Worm (Caenorhabditis elegans) whole organism, L4/young adult: ENCODE measurements around the gene srh-44.

Experiments
- W03F9.2 ChIP-seq: fragments of 150-350 bp; optimal IDR thresholded peaks from 2 replicates; lab custom pipeline; 2014; ENCODE audit warnings: missing biosample characterization, missing genetic modification characterization
- dao-5 ChIP-seq: sonication (generic microtip); optimal IDR thresholded peaks from 2 replicates; lab custom pipeline; 2016; ENCODE audit warnings: missing genotype, missing genetic modification characterization, moderate library complexity, missing compliant biosample characterization
- him-1 ChIP-seq: sonication (generic microtip); optimal IDR thresholded peaks from 2 replicates; lab custom pipeline; 2016; ENCODE audit warnings: missing genotype, missing genetic modification reagents, missing genetic modification characterization, missing compliant biosample characterization

Gene srh-44

ce11 chrII:11564127-11564526 lies 49.3 kb downstream of the srh-44 start, which contains the start of gene F54D5.15:
F54D5.15 (minus strand) TSS chrII:11564227.
- TF ChIP-seq dao-5 (tag; lab: Kevin White, UChicago): no peak
- TF ChIP-seq W03F9.2: no peak
- TF ChIP-seq him-1 (tag; lab: Kevin White, UChicago): no peak

ce11 chrII:11566970-11567711 lies 52.3 kb downstream of the srh-44 start, which contains the start of gene F54D5.5:
F54D5.5 (minus strand) TSS chrII:11567020.
- no peak for TF ChIP-seq him-1 (tag; lab: Kevin White, UChicago)
- TF ChIP-seq dao-5 (tag; lab: Kevin White, UChicago): no peak
- TF ChIP-seq W03F9.2: no peak
